Fruit fly (Drosophila melanogaster): ENCODE measurements around the gene CG31751.

Gene CG31751

dm6 chr2L:18681903-18682302 is 4.9 kb downstream of the CG31751 start, which contains the start of gene tos (continued):
- TF ChIP-seq CG18476 (GFP tag; optimal IDR thresholded peaks at IDR 0.05) (no peak), CG17359 (tag; optimal IDR thresholded peaks at IDR 0.05) (no peak), CG30020 (tag; optimal IDR thresholded peaks at IDR 0.05) (no peak), CG15073 (GFP tag; optimal IDR thresholded peaks at IDR 0.05) (no peak), gsb-n (tag; optimal IDR thresholded peaks at IDR 0.05) (no peak), CG2116 (GFP tag; optimal IDR thresholded peaks at IDR 0.05) (peak; percentile 40), nerfin-2 (GFP tag; IDR thresholded peaks at IDR 0.05; ENCODE audit: partially characterized antibody) (no peak), ato (GFP tag; IDR thresholded peaks at IDR 0.05; ENCODE audit: partially characterized antibody) (no peak), D19B (GFP tag; optimal IDR thresholded peaks at IDR 0.05) (no peak), Ssrp (tag; optimal IDR thresholded peaks at IDR 0.05) (no peak), Atf6 (GFP tag; IDR thresholded peaks at IDR 0.05) (no peak), pum (GFP tag; optimal IDR thresholded peaks at IDR 0.05) (no peak), Spps (tag; optimal IDR thresholded peaks at IDR 0.05) (no peak), zfh1 (GFP tag; IDR thresholded peaks at IDR 0.05) (no peak), C15 (GFP tag; IDR thresholded peaks at IDR 0.05) (no peak), HHEX (GFP tag; optimal IDR thresholded peaks at IDR 0.05) (no peak), CG1603 (tag; optimal IDR thresholded peaks at IDR 0.05) (peak; percentile 53), Hr51 (GFP tag; optimal IDR thresholded peaks at IDR 0.05) (no peak), CG3281 (GFP tag; optimal IDR thresholded peaks at IDR 0.05) (no peak), peb (GFP tag; IDR thresholded peaks at IDR 0.05) (no peak), B-H2 (GFP tag; optimal IDR thresholded peaks at IDR 0.05) (no peak), CG10274 (GFP tag; optimal IDR thresholded peaks at IDR 0.05) (no peak), chm (GFP tag; IDR thresholded peaks at IDR 0.05) (no peak), CG1233 (GFP tag; optimal IDR thresholded peaks at IDR 0.05) (no peak), vfl (GFP tag; optimal IDR thresholded peaks at IDR 0.05) (no peak), Sin3A (optimal IDR thresholded peaks at IDR 0.05) (peak; percentile 7), Dad (GFP tag; optimal IDR thresholded peaks at IDR 0.05) (no peak), Lpt (GFP tag; optimal IDR thresholded peaks at IDR 0.05) (no peak), crol (GFP tag; IDR thresholded peaks at IDR 0.05) (no peak), CG3065 (GFP tag; optimal IDR thresholded peaks at IDR 0.05) (no peak), B-H1 (GFP tag; IDR thresholded peaks at IDR 0.05) (no peak), tx (GFP tag; optimal IDR thresholded peaks at IDR 0.05) (no peak), lmd (GFP tag; IDR thresholded peaks at IDR 0.05) (no peak), CG7271 (tag; optimal IDR thresholded peaks at IDR 0.05) (no peak), yki (optimal IDR thresholded peaks at IDR 0.05) (no peak), CG13296 (GFP tag; optimal IDR thresholded peaks at IDR 0.05) (no peak), CG10565 (GFP tag; optimal IDR thresholded peaks at IDR 0.05) (no peak), wdn (GFP tag; IDR thresholded peaks at IDR 0.05) (no peak), CG7556 (GFP tag; optimal IDR thresholded peaks at IDR 0.05) (no peak), CG10267 (tag; optimal IDR thresholded peaks at IDR 0.05) (peak; percentile 94), CG11723 (GFP tag; optimal IDR thresholded peaks at IDR 0.05) (no peak), CoRest (tag; optimal IDR thresholded peaks at IDR 0.05) (no peak), ewg (GFP tag; optimal IDR thresholded peaks at IDR 0.05) (no peak), CG12744 (GFP tag; optimal IDR thresholded peaks at IDR 0.05) (no peak), CG4617 (GFP tag; optimal IDR thresholded peaks at IDR 0.05; ENCODE audit: borderline replicate concordance) (peak; percentile 53), CG4854 (GFP tag; optimal IDR thresholded peaks at IDR 0.05) (no peak), shn (GFP tag; optimal IDR thresholded peaks at IDR 0.05) (no peak), gsb (GFP tag; IDR thresholded peaks at IDR 0.05) (no peak), CG4404 (GFP tag; IDR thresholded peaks at IDR 0.05) (no peak), seq (GFP tag; IDR thresholded peaks at IDR 0.05) (no peak), CG13123 (GFP tag; optimal IDR thresholded peaks at IDR 0.05) (no peak), jigr1 (GFP tag; IDR thresholded peaks at IDR 0.05) (no peak), CG8388 (GFP tag; optimal IDR thresholded peaks at IDR 0.05) (no peak)

All from whole organism, embryonic.